Worm (Caenorhabditis elegans): Measurements from ENCODE around the gene K08E5.5.

Gene K08E5.5

ce11 chrIII:10178023-10178422 is 17.7 kb upstream of the K08E5.5 start:
- no peak for TF ChIP-seq scrt-1 (GFP tag; IDR thresholded peaks at IDR 0.05)
- TF ChIP-seq pes-1 (GFP tag; IDR thresholded peaks at IDR 0.05): no peak
- TF ChIP-seq hmbx-1 (tag; optimal IDR thresholded peaks at IDR 0.05): no peak
- TF ChIP-seq sea-1 (GFP tag; conservative IDR thresholded peaks at IDR 0.05): no peak
- TF ChIP-seq F13C5.2 (tag; optimal IDR thresholded peaks at IDR 0.05): no peak
- no peak for TF ChIP-seq aly-1 (tag; optimal IDR thresholded peaks at IDR 0.05)
- no peak for TF ChIP-seq ama-1 (optimal IDR thresholded peaks at IDR 0.05)
- no peak for TF ChIP-seq tra-4 (tag; optimal IDR thresholded peaks at IDR 0.05)
- no peak for TF ChIP-seq ceh-13 (GFP tag; optimal IDR thresholded peaks at IDR 0.05)
- TF ChIP-seq ets-7 (tag; optimal IDR thresholded peaks at IDR 0.05): no peak
- no peak for TF ChIP-seq hmg-4 (GFP tag; optimal IDR thresholded peaks at IDR 0.05)
- no peak for TF ChIP-seq ceh-36 (tag; optimal IDR thresholded peaks at IDR 0.05)
- TF ChIP-seq tbx-37 (GFP tag; conservative IDR thresholded peaks at IDR 0.05): no peak
- TF ChIP-seq hnd-1 (tag; optimal IDR thresholded peaks at IDR 0.05): no peak
- TF ChIP-seq flt-1 (GFP tag; IDR thresholded peaks at IDR 0.05): no peak
- no peak for TF ChIP-seq tbx-11 (GFP tag; IDR thresholded peaks at IDR 0.05)
- TF ChIP-seq B0310.2 (tag; optimal IDR thresholded peaks at IDR 0.05): no peak

- TF ChIP-seq B0310.2 (tag; optimal IDR thresholded peaks at IDR 0.05) (no peak), tbx-11 (GFP tag; IDR thresholded peaks at IDR 0.05) (no peak), hmbx-1 (tag; optimal IDR thresholded peaks at IDR 0.05) (no peak), ceh-36 (tag; optimal IDR thresholded peaks at IDR 0.05) (no peak), ceh-13 (GFP tag; optimal IDR thresholded peaks at IDR 0.05) (no peak), tra-4 (tag; optimal IDR thresholded peaks at IDR 0.05) (no peak), sea-1 (GFP tag; conservative IDR thresholded peaks at IDR 0.05) (no peak), scrt-1 (GFP tag; IDR thresholded peaks at IDR 0.05) (no peak), hnd-1 (tag; optimal IDR thresholded peaks at IDR 0.05) (no peak), ets-7 (tag; optimal IDR thresholded peaks at IDR 0.05) (no peak), hmg-4 (GFP tag; optimal IDR thresholded peaks at IDR 0.05) (no peak)
Measured at ce11 chrIII:10170265-10170664, 10.0 kb upstream of the K08E5.5 start.

- TF ChIP-seq hnd-1 (tag; optimal IDR thresholded peaks at IDR 0.05) (no peak), pes-1 (GFP tag; IDR thresholded peaks at IDR 0.05) (no peak), ama-1 (optimal IDR thresholded peaks at IDR 0.05) (no peak), sea-1 (GFP tag; conservative IDR thresholded peaks at IDR 0.05) (no peak), scrt-1 (GFP tag; IDR thresholded peaks at IDR 0.05) (no peak), aly-1 (tag; optimal IDR thresholded peaks at IDR 0.05) (no peak), hmbx-1 (tag; optimal IDR thresholded peaks at IDR 0.05) (no peak), tbx-11 (GFP tag; IDR thresholded peaks at IDR 0.05) (no peak), ceh-36 (tag; optimal IDR thresholded peaks at IDR 0.05) (no peak), ets-7 (tag; optimal IDR thresholded peaks at IDR 0.05) (no peak), ceh-13 (GFP tag; optimal IDR thresholded peaks at IDR 0.05) (no peak), B0310.2 (tag; optimal IDR thresholded peaks at IDR 0.05) (no peak), flt-1 (GFP tag; IDR thresholded peaks at IDR 0.05) (no peak), hmg-4 (GFP tag; optimal IDR thresholded peaks at IDR 0.05) (no peak), tra-4 (tag; optimal IDR thresholded peaks at IDR 0.05) (no peak), tbx-37 (GFP tag; conservative IDR thresholded peaks at IDR 0.05) (no peak), F13C5.2 (tag; optimal IDR thresholded peaks at IDR 0.05) (no peak)
Measured at ce11 chrIII:10156269-10156668, 4.0 kb downstream of the K08E5.5 start.

ce11 chrIII:10154993-10155392 is 5.3 kb downstream of the K08E5.5 start:
- TF ChIP-seq sea-1 (GFP tag; conservative IDR thresholded peaks at IDR 0.05) (no peak), aly-1 (tag; optimal IDR thresholded peaks at IDR 0.05) (no peak), hnd-1 (tag; optimal IDR thresholded peaks at IDR 0.05) (no peak), hmg-4 (GFP tag; optimal IDR thresholded peaks at IDR 0.05) (no peak), flt-1 (GFP tag; IDR thresholded peaks at IDR 0.05) (no peak)

- TF ChIP-seq tra-4 (tag; optimal IDR thresholded peaks at IDR 0.05): no peak
Measured at ce11 chrIII:10153003-10153402, 7.3 kb downstream of the K08E5.5 start.

ce11 chrIII:10152495-10152894 is 7.8 kb downstream of the K08E5.5 start, which contains the start of gene nac-3:
TSS of gene nac-3 (plus strand) at chrIII:10152795.
- no peak for TF ChIP-seq hmbx-1 (tag; optimal IDR thresholded peaks at IDR 0.05)
- no peak for TF ChIP-seq ets-7 (tag; optimal IDR thresholded peaks at IDR 0.05)
- no peak for TF ChIP-seq flt-1 (GFP tag; IDR thresholded peaks at IDR 0.05)
- no peak for TF ChIP-seq hnd-1 (tag; optimal IDR thresholded peaks at IDR 0.05)
- TF ChIP-seq sea-1 (GFP tag; conservative IDR thresholded peaks at IDR 0.05): no peak
- no peak for TF ChIP-seq ceh-36 (tag; optimal IDR thresholded peaks at IDR 0.05)
- no peak for TF ChIP-seq scrt-1 (GFP tag; IDR thresholded peaks at IDR 0.05)
- no peak for TF ChIP-seq ama-1 (optimal IDR thresholded peaks at IDR 0.05)
- TF ChIP-seq pes-1 (GFP tag; IDR thresholded peaks at IDR 0.05): no peak
- no peak for TF ChIP-seq aly-1 (tag; optimal IDR thresholded peaks at IDR 0.05)
- TF ChIP-seq hmg-4 (GFP tag; optimal IDR thresholded peaks at IDR 0.05): no peak
- no peak for TF ChIP-seq F13C5.2 (tag; optimal IDR thresholded peaks at IDR 0.05)
- TF ChIP-seq tbx-37 (GFP tag; conservative IDR thresholded peaks at IDR 0.05): no peak

- TF ChIP-seq scrt-1 (GFP tag; IDR thresholded peaks at IDR 0.05) (0 out of 2 replicates have a peak, but pooled peaks have one; percentile 33), tbx-37 (GFP tag; conservative IDR thresholded peaks at IDR 0.05) (no peak)
Measured at ce11 chrIII:10151719-10152118, 8.6 kb downstream of the K08E5.5 start.

- no peak for TF ChIP-seq tra-4 (tag; optimal IDR thresholded peaks at IDR 0.05)
- no peak for TF ChIP-seq flt-1 (GFP tag; IDR thresholded peaks at IDR 0.05)
- TF ChIP-seq sea-1 (GFP tag; conservative IDR thresholded peaks at IDR 0.05): no peak
- TF ChIP-seq tbx-11 (GFP tag; IDR thresholded peaks at IDR 0.05): no peak
- no peak for TF ChIP-seq ceh-36 (tag; optimal IDR thresholded peaks at IDR 0.05)
- no peak for TF ChIP-seq aly-1 (tag; optimal IDR thresholded peaks at IDR 0.05)
- TF ChIP-seq ceh-13 (GFP tag; optimal IDR thresholded peaks at IDR 0.05): no peak
- no peak for TF ChIP-seq hmg-4 (GFP tag; optimal IDR thresholded peaks at IDR 0.05)
- no peak for TF ChIP-seq ama-1 (optimal IDR thresholded peaks at IDR 0.05)
- no peak for TF ChIP-seq ets-7 (tag; optimal IDR thresholded peaks at IDR 0.05)
Measured at ce11 chrIII:10150710-10151109, 9.6 kb downstream of the K08E5.5 start.
